Fruit fly (Drosophila melanogaster) whole organism, prepupa: ENCODE measurements around the gene CG17721.

ENCODE experiments used
- Blimp-1 ChIP-seq: fragments of 200-800 bp; sonication (Bioruptor generic); optimal IDR thresholded peaks from 3 replicates; lab custom pipeline; 2017; ENCODE audit warnings: missing biosample characterization, missing genetic modification characterization, mild to moderate bottlenecking, moderate library complexity, missing genetic modification reagents
- CG10669 ChIP-seq: fragments of 200-800 bp; sonication (Bioruptor generic); optimal IDR thresholded peaks from 3 replicates; lab custom pipeline; 2018; ENCODE audit warnings: missing biosample characterization, mild to moderate bottlenecking, missing genetic modification characterization, moderate library complexity
- CG11762 ChIP-seq: fragments of 200-800 bp; sonication (Bioruptor generic); optimal IDR thresholded peaks from 3 replicates; lab custom pipeline; 2016; ENCODE audit warnings: missing biosample characterization, missing genetic modification characterization; ENCODE audit not compliant: insufficient read depth
- CG11902 ChIP-seq: fragments of 200-800 bp; sonication (Bioruptor generic); optimal IDR thresholded peaks from 3 replicates; lab custom pipeline; 2016; ENCODE audit warnings: missing biosample characterization, missing genetic modification characterization
- CG15336 ChIP-seq: fragments of 200-800 bp; sonication (Bioruptor generic); IDR thresholded peaks from 2 replicates; pipeline ENCODE4 v1.3.6; 2022; ENCODE audit warnings: missing biosample characterization, missing genetic modification characterization
- CG1621 ChIP-seq: fragments of 200-800 bp; sonication (Bioruptor generic); optimal IDR thresholded peaks from 3 replicates; lab custom pipeline; 2018; ENCODE audit warnings: missing biosample characterization, mild to moderate bottlenecking, missing genetic modification characterization
- CG16779 ChIP-seq: fragments of 200-800 bp; sonication (Bioruptor generic); optimal IDR thresholded peaks from 3 replicates; lab custom pipeline; 2017; ENCODE audit warnings: missing biosample characterization, mild to moderate bottlenecking, missing genetic modification characterization
- CG31627 ChIP-seq: fragments of 200-800 bp; sonication (Bioruptor generic); optimal IDR thresholded peaks from 3 replicates; lab custom pipeline; 2016; ENCODE audit warnings: missing biosample characterization, missing genetic modification characterization
- CG34406 ChIP-seq: fragments of 200-800 bp; sonication (Bioruptor generic); optimal IDR thresholded peaks from 3 replicates; lab custom pipeline; 2016; ENCODE audit warnings: missing biosample characterization, missing genetic modification characterization
- CG3919 ChIP-seq: fragments of 200-800 bp; sonication (Bioruptor generic); optimal IDR thresholded peaks from 3 replicates; lab custom pipeline; 2016; ENCODE audit warnings: missing biosample characterization, missing genetic modification characterization
- CG4318 ChIP-seq: fragments of 200-800 bp; sonication (Bioruptor generic); optimal IDR thresholded peaks from 3 replicates; lab custom pipeline; 2017; ENCODE audit warnings: missing biosample characterization, mild to moderate bottlenecking, missing genetic modification characterization
- CG6276 ChIP-seq: fragments of 200-800 bp; sonication (Bioruptor generic); optimal IDR thresholded peaks from 2 replicates; lab custom pipeline; 2017; ENCODE audit warnings: missing biosample characterization, mild to moderate bottlenecking, missing genetic modification characterization
- CG6792 ChIP-seq: fragments of 200-800 bp; sonication (Bioruptor generic); optimal IDR thresholded peaks from 3 replicates; lab custom pipeline; 2016; ENCODE audit warnings: missing biosample characterization, missing genetic modification characterization
- CG6808 ChIP-seq: fragments of 200-800 bp; sonication (Bioruptor generic); optimal IDR thresholded peaks from 3 replicates; lab custom pipeline; 2017; ENCODE audit warnings: missing biosample characterization, missing genetic modification characterization, mild to moderate bottlenecking, moderate library complexity, missing genetic modification reagents
- CG6854 ChIP-seq: fragments of 200-800 bp; sonication (Bioruptor generic); optimal IDR thresholded peaks from 2 replicates; lab custom pipeline; 2017; ENCODE audit warnings: missing biosample characterization, mild to moderate bottlenecking, missing genetic modification characterization
- CG8319 ChIP-seq: fragments of 200-800 bp; sonication (Bioruptor generic); optimal IDR thresholded peaks from 3 replicates; lab custom pipeline; 2016; ENCODE audit warnings: missing biosample characterization, missing genetic modification characterization
- CG8632 ChIP-seq: fragments of 200-800 bp; sonication (Bioruptor generic); optimal IDR thresholded peaks from 3 replicates; lab custom pipeline; 2016; ENCODE audit warnings: missing biosample characterization, missing genetic modification characterization
- CG9139 ChIP-seq: fragments of 200-800 bp; sonication (Bioruptor generic); optimal IDR thresholded peaks from 3 replicates; lab custom pipeline; 2017; ENCODE audit warnings: missing biosample characterization, mild to moderate bottlenecking, missing genetic modification characterization
- Eip75B ChIP-seq: fragments of 200-800 bp; sonication (Bioruptor generic); optimal IDR thresholded peaks from 3 replicates; lab custom pipeline; 2016; ENCODE audit warnings: missing biosample characterization, missing genetic modification characterization
- Eip93F ChIP-seq: fragments of 200-800 bp; sonication (Bioruptor generic); optimal IDR thresholded peaks from 2 replicates; lab custom pipeline; 2016; ENCODE audit warnings: missing biosample characterization, mild to moderate bottlenecking, missing genetic modification characterization
- Ets21C ChIP-seq: fragments of 200-800 bp; sonication (Bioruptor generic); optimal IDR thresholded peaks from 3 replicates; lab custom pipeline; 2016; ENCODE audit warnings: missing biosample characterization, missing genetic modification characterization
- Ets96B ChIP-seq: fragments of 200-800 bp; optimal IDR thresholded peaks from 2 replicates; lab custom pipeline; 2019; ENCODE audit warnings: missing biosample characterization, mild to moderate bottlenecking, missing genetic modification characterization, moderate library complexity
- Gug ChIP-seq: fragments of 200-800 bp; sonication (Bioruptor generic); IDR thresholded peaks from 2 replicates; pipeline ENCODE4 v1.3.6; 2022; ENCODE audit warnings: missing biosample characterization, missing genetic modification characterization
- Hr39 ChIP-seq: fragments of 200-800 bp; sonication (Bioruptor generic); optimal IDR thresholded peaks from 2 replicates; lab custom pipeline; 2016; ENCODE audit warnings: missing biosample characterization, missing genetic modification characterization
- Hr4 ChIP-seq: fragments of 200-800 bp; sonication (Bioruptor generic); optimal IDR thresholded peaks from 3 replicates; lab custom pipeline; 2016; ENCODE audit warnings: missing biosample characterization, missing genetic modification characterization
- Lpt ChIP-seq: fragments of 200-800 bp; sonication (Bioruptor generic); optimal IDR thresholded peaks from 3 replicates; lab custom pipeline; 2016; ENCODE audit warnings: missing biosample characterization, missing genetic modification characterization
- Met ChIP-seq: fragments of 200-800 bp; sonication (Bioruptor generic); optimal IDR thresholded peaks from 3 replicates; lab custom pipeline; 2016; ENCODE audit warnings: missing biosample characterization, missing genetic modification characterization
- OdsH ChIP-seq: fragments of 200-800 bp; sonication (Bioruptor generic); optimal IDR thresholded peaks from 3 replicates; lab custom pipeline; 2016; ENCODE audit warnings: missing biosample characterization, missing genetic modification characterization
- Smox ChIP-seq: fragments of 200-800 bp; sonication (Bioruptor generic); optimal IDR thresholded peaks from 3 replicates; lab custom pipeline; 2016; ENCODE audit warnings: missing biosample characterization, missing genetic modification characterization
- Sox102F ChIP-seq: fragments of 200-800 bp; sonication (Bioruptor generic); optimal IDR thresholded peaks from 2 replicates; lab custom pipeline; 2016; ENCODE audit warnings: missing biosample characterization, mild to moderate bottlenecking, missing genetic modification characterization
- Sox14 ChIP-seq: fragments of 200-800 bp; sonication (Bioruptor generic); optimal IDR thresholded peaks from 3 replicates; lab custom pipeline; 2016; ENCODE audit warnings: missing biosample characterization, missing genetic modification characterization
- achi ChIP-seq: fragments of 200-800 bp; sonication (Bioruptor generic); optimal IDR thresholded peaks from 3 replicates; lab custom pipeline; 2016; ENCODE audit warnings: missing biosample characterization, missing genetic modification characterization
- acj6 ChIP-seq: fragments of 200-800 bp; sonication (Bioruptor generic); optimal IDR thresholded peaks from 3 replicates; lab custom pipeline; 2016; ENCODE audit warnings: missing biosample characterization, missing genetic modification characterization
- dsx ChIP-seq: fragments of 200-800 bp; optimal IDR thresholded peaks from 3 replicates; lab custom pipeline; 2019; ENCODE audit warnings: missing biosample characterization, mild to moderate bottlenecking, missing genetic modification characterization, moderate library complexity; ENCODE audit not compliant: poor library complexity, severe bottlenecking
- eg ChIP-seq: fragments of 200-800 bp; sonication (Bioruptor generic); IDR thresholded peaks from 3 replicates; pipeline ENCODE4 v1.3.6; 2022; ENCODE audit warnings: missing biosample characterization, missing genetic modification characterization
- esn ChIP-seq: fragments of 200-800 bp; sonication (Bioruptor generic); optimal IDR thresholded peaks from 2 replicates; lab custom pipeline; 2016; ENCODE audit warnings: missing biosample characterization, mild to moderate bottlenecking, missing genetic modification characterization, moderate library complexity
- fd59A ChIP-seq: fragments of 200-800 bp; sonication (Bioruptor generic); optimal IDR thresholded peaks from 2 replicates; lab custom pipeline; 2017; ENCODE audit warnings: missing biosample characterization, mild to moderate bottlenecking, missing genetic modification characterization, missing genetic modification reagents
- fd85E ChIP-seq: fragments of 200-800 bp; sonication (Bioruptor generic); optimal IDR thresholded peaks from 3 replicates; lab custom pipeline; 2016; ENCODE audit warnings: missing biosample characterization, missing genetic modification characterization
- fkh ChIP-seq: fragments of 200-800 bp; sonication (Bioruptor generic); optimal IDR thresholded peaks from 3 replicates; lab custom pipeline; 2017; ENCODE audit warnings: missing biosample characterization, mild to moderate bottlenecking, missing genetic modification characterization, moderate library complexity
- lz ChIP-seq: fragments of 200-800 bp; sonication (Bioruptor generic); optimal IDR thresholded peaks from 3 replicates; lab custom pipeline; 2016; ENCODE audit warnings: missing biosample characterization, missing genetic modification characterization
- net ChIP-seq: fragments of 200-800 bp; sonication (Bioruptor generic); optimal IDR thresholded peaks from 3 replicates; lab custom pipeline; 2016; ENCODE audit warnings: missing biosample characterization, missing genetic modification characterization
- pdm3 ChIP-seq: fragments of 200-800 bp; sonication (Bioruptor generic); optimal IDR thresholded peaks from 3 replicates; lab custom pipeline; 2016; ENCODE audit warnings: missing biosample characterization, missing genetic modification characterization
- salr ChIP-seq, 2 experiments: fragments of 200-800 bp; sonication (Bioruptor generic); optimal IDR thresholded peaks; 3 replicates each; lab custom pipeline; 2016 to 2018; ENCODE audit warnings: missing biosample characterization in 2 of 2, missing genetic modification characterization in 2 of 2, mild to moderate bottlenecking in 1 of 2
- ss ChIP-seq, 2 experiments: fragments of 200-800 bp; sonication (Bioruptor generic); optimal IDR thresholded peaks; 2 replicates in 1 of 2; 3 replicates in 1 of 2; lab custom pipeline; 2017 to 2018; ENCODE audit warnings: mild to moderate bottlenecking in 2 of 2, missing biosample characterization in 2 of 2, missing genetic modification characterization in 2 of 2, moderate library complexity in 1 of 2
- svp ChIP-seq: fragments of 200-800 bp; sonication (Bioruptor generic); peaks from one replicate; lab custom pipeline; 2016; ENCODE audit warnings: missing biosample characterization, missing genetic modification characterization
- topi ChIP-seq: fragments of 200-800 bp; sonication (Bioruptor generic); optimal IDR thresholded peaks from 3 replicates; lab custom pipeline; 2016; ENCODE audit warnings: missing biosample characterization, missing genetic modification characterization
- vri ChIP-seq: fragments of 200-800 bp; sonication (Bioruptor generic); optimal IDR thresholded peaks from 3 replicates; lab custom pipeline; 2016; ENCODE audit warnings: missing biosample characterization, mild to moderate bottlenecking, missing genetic modification characterization

The CG17721 gene

dm6 chr3R:11211291-11212061 is 23.5 kb upstream of the CG17721 start (continued):
- TF ChIP-seq Met (peak; percentile 81), Lpt (peak; percentile 36), achi (GFP tag; lab: Kevin White, UChicago) (peak; percentile 67), Hr4 (peak; percentile 80), eg (GFP tag; lab: Robert Waterston, UW) (peak; percentile 80), CG34406 (GFP tag; lab: Kevin White, UChicago) (peak; percentile 48), dsx (peak; percentile 12), fkh (no peak), Smox (peak; percentile 79), Eip93F (GFP tag; lab: Kevin White, UChicago) (peak; percentile 8), Blimp-1 (GFP tag; lab: Kevin White, UChicago) (peak; percentile 28), topi (peak; percentile 79), CG8632 (GFP tag; lab: Kevin White, UChicago) (peak; percentile 54), CG31627 (GFP tag; lab: Kevin White, UChicago) (peak; percentile 83)

dm6 chr3R:11214449-11214950 is 20.4 kb upstream of the CG17721 start, which contains the start of gene ZnT86D:
Gene ZnT86D, minus strand, starts transcription at chr3R:11214539.
- TF ChIP-seq svp, result no peak
- TF ChIP-seq CG6854 (GFP tag; lab: Kevin White, UChicago), result peak; percentile 51
- TF ChIP-seq CG11762, result peak; percentile 34
- TF ChIP-seq CG3919 (GFP tag; lab: Kevin White, UChicago), result peak; percentile 62
- peak; percentile 40 for TF ChIP-seq fkh
- peak; percentile 1 for TF ChIP-seq fd59A (GFP tag; lab: Kevin White, UChicago)
- peak; percentile 83 for TF ChIP-seq esn (GFP tag; lab: Kevin White, UChicago)
- peak; percentile 44 for TF ChIP-seq net (GFP tag; lab: Kevin White, UChicago)
- peak; percentile 67 for TF ChIP-seq CG11902 (GFP tag; lab: Kevin White, UChicago)
- TF ChIP-seq ss (GFP tag; optimal IDR thresholded peaks at IDR 0.05; lab: Kevin White, UChicago), result peak; percentile 11 to 67
- peak; percentile 80 for TF ChIP-seq lz (GFP tag; lab: Kevin White, UChicago)
- TF ChIP-seq salr (GFP tag; optimal IDR thresholded peaks at IDR 0.05; lab: Kevin White, UChicago), result peak in 1 of 2 experiments; percentile 54
- no peak for TF ChIP-seq CG4318 (GFP tag; lab: Kevin White, UChicago)
- TF ChIP-seq CG8319 (GFP tag; lab: Kevin White, UChicago), result no peak
- peak; percentile 61 for TF ChIP-seq acj6
- no peak for TF ChIP-seq CG8632 (GFP tag; lab: Kevin White, UChicago)
- TF ChIP-seq CG10669 (GFP tag; lab: Kevin White, UChicago), result peak; percentile 65
- TF ChIP-seq CG6276 (GFP tag; lab: Kevin White, UChicago), result no peak
- TF ChIP-seq CG15336, result peak; percentile 60
- peak; percentile 69 for TF ChIP-seq pdm3 (GFP tag; lab: Kevin White, UChicago)
- peak; percentile 76 for TF ChIP-seq Sox102F
- TF ChIP-seq CG1621 (tag; lab: Kevin White, UChicago), result peak; percentile 45
- peak; percentile 43 for TF ChIP-seq CG6792 (GFP tag; lab: Kevin White, UChicago)
- TF ChIP-seq Ets96B (tag; lab: Kevin White, UChicago), result peak; percentile 62
- peak; percentile 82 for TF ChIP-seq Sox14 (GFP tag; lab: Kevin White, UChicago)
- TF ChIP-seq vri, result peak; percentile 56
- TF ChIP-seq topi, result peak; percentile 78
- TF ChIP-seq Gug, result 0 out of 2 replicates have a peak, but pooled peaks have one; percentile 54
- TF ChIP-seq OdsH (GFP tag; lab: Kevin White, UChicago), result peak; percentile 71
- TF ChIP-seq dsx, result peak; percentile 56
- peak; percentile 75 for TF ChIP-seq Hr39 (GFP tag; lab: Kevin White, UChicago)
- peak; percentile 71 for TF ChIP-seq CG31627 (GFP tag; lab: Kevin White, UChicago)
- TF ChIP-seq CG16779 (tag; lab: Kevin White, UChicago), result no peak
- TF ChIP-seq Met, result peak; percentile 76
- TF ChIP-seq Eip75B (GFP tag; lab: Kevin White, UChicago), result peak; percentile 70
- TF ChIP-seq CG6808 (GFP tag; lab: Kevin White, UChicago), result peak; percentile 44
- TF ChIP-seq Ets21C, result peak; percentile 58
- peak; percentile 50 for TF ChIP-seq CG34406 (GFP tag; lab: Kevin White, UChicago)
- TF ChIP-seq Blimp-1 (GFP tag; lab: Kevin White, UChicago), result peak; percentile 35
- TF ChIP-seq fd85E, result no peak
- no peak for TF ChIP-seq CG9139 (GFP tag; lab: Kevin White, UChicago)
